Worm (Caenorhabditis elegans): ENCODE measurements around the gene ugt-36.

Gene ugt-36

ce11 chrV:7186599-7186998, 19.8 kb downstream of the ugt-36 start (continued):
- TF ChIP-seq dmd-6 (GFP tag; IDR thresholded peaks at IDR 0.05): peak; percentile 69
- TF ChIP-seq fos-1 (tag; optimal IDR thresholded peaks at IDR 0.05): no peak

ce11 chrV:7187295-7187694, 20.5 kb downstream of the ugt-36 start:
- no peak for TF ChIP-seq F10B5.3 (tag; optimal IDR thresholded peaks at IDR 0.05)
- TF ChIP-seq vab-7 (GFP tag; IDR thresholded peaks at IDR 0.05): no peak
- no peak for TF ChIP-seq jun-1 (tag; optimal IDR thresholded peaks at IDR 0.05)
- no peak for TF ChIP-seq php-3 (GFP tag; IDR thresholded peaks at IDR 0.05)
- no peak for TF ChIP-seq lin-1 (GFP tag; IDR thresholded peaks at IDR 0.05)
- peak in 1 of 2 experiments; percentile 4 for TF ChIP-seq daf-16 (GFP tag; optimal IDR thresholded peaks at IDR 0.05)
- TF ChIP-seq daf-16 (tag; optimal IDR thresholded peaks at IDR 0.05): peak; percentile 32
- no peak for TF ChIP-seq dpl-1 (GFP tag; optimal IDR thresholded peaks at IDR 0.05)
- TF ChIP-seq dmd-6 (GFP tag; IDR thresholded peaks at IDR 0.05): peak; percentile 60
- no peak for TF ChIP-seq spr-1 (tag; optimal IDR thresholded peaks at IDR 0.05)
- no peak for TF ChIP-seq zip-11 (GFP tag; IDR thresholded peaks at IDR 0.05)
- TF ChIP-seq egl-43 (GFP tag; IDR thresholded peaks at IDR 0.05): no peak
- TF ChIP-seq Y75B8A.6 (GFP tag; IDR thresholded peaks at IDR 0.05): no peak
- TF ChIP-seq ztf-7 (tag; optimal IDR thresholded peaks at IDR 0.05): no peak
- TF ChIP-seq madf-5 (GFP tag; IDR thresholded peaks at IDR 0.05): no peak

- TF ChIP-seq F26F4.8 (GFP tag; conservative IDR thresholded peaks at IDR 0.05) (no peak), Y48G9A.11 (GFP tag; IDR thresholded peaks at IDR 0.05) (no peak), sdz-12 (GFP tag; optimal IDR thresholded peaks at IDR 0.05) (no peak), ceh-20 (GFP tag; IDR thresholded peaks at IDR 0.05) (no peak), nhr-48 (tag; optimal IDR thresholded peaks at IDR 0.05) (no peak), ztf-11 (tag; optimal IDR thresholded peaks at IDR 0.05) (no peak), T20F7.1 (GFP tag; optimal IDR thresholded peaks at IDR 0.05) (no peak)
These were observed 26.8 kb downstream of the ugt-36 start, which contains the start of gene F09G2.8 for ce11 chrV:7193562-7193961. F09G2.8 (minus strand) TSS chrV:7193662.

- TF ChIP-seq sdz-12 (GFP tag; optimal IDR thresholded peaks at IDR 0.05) (no peak), set-16 (GFP tag; IDR thresholded peaks at IDR 0.05) (peak; percentile 64), lin-13 (GFP tag; optimal IDR thresholded peaks at IDR 0.05) (no peak), snpc-1.2 (GFP tag; IDR thresholded peaks at IDR 0.05) (no peak)
These were observed 28.0 kb downstream of the ugt-36 start for ce11 chrV:7194818-7195217.

ce11 chrV:7196037-7196436, 29.2 kb downstream of the ugt-36 start, which contains the start of gene attf-2:
attf-2 (minus strand) TSS chrV:7196137.
- TF ChIP-seq ces-1 (GFP tag; optimal IDR thresholded peaks at IDR 0.05): no peak
- no peak for TF ChIP-seq aha-1 (tag)
- no peak for TF ChIP-seq sdz-12 (GFP tag; optimal IDR thresholded peaks at IDR 0.05)
- no peak for TF ChIP-seq ztf-11 (tag; optimal IDR thresholded peaks at IDR 0.05)
- TF ChIP-seq jun-1 (tag; optimal IDR thresholded peaks at IDR 0.05): no peak

DNA sequence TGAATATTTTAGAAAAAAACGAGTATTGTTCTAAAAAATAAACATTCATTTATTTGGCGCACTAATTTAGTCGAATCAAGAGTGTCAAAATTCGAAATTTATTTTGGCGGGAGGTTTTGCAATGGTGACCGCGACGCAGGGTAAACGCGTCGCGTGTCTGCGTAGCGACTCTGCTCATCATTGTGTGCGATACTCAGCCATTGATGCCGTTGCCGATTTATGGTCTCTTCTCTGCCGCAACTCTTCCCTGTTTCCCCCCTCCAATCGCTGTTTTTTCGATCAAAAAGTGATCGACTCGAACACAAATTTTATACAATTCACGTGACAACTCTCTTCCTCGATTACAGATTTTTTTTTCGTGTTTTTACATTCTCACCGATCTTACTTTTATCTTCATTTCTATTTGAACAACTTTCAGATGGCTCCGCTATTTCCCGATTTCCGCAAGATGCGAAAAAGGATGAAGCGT, 29.7 kb downstream of the ugt-36 start, which contains the start of gene F09G2.2:
TSS of gene F09G2.2 (plus strand) at position 419 of the 469 bp plus-strand sequence.
- no peak for TF ChIP-seq unc-39 (tag; optimal IDR thresholded peaks at IDR 0.05)
- TF ChIP-seq dmd-9 (GFP tag; IDR thresholded peaks at IDR 0.05): 0 out of 2 replicates have a peak, but pooled peaks have one; percentile 45
- peak in 1 of 2 experiments; percentile 98 for TF ChIP-seq unc-62 (GFP tag; optimal IDR thresholded peaks at IDR 0.05 in 1 of 2)
- no peak for TF ChIP-seq unc-62 (tag; optimal IDR thresholded peaks at IDR 0.05)
- TF ChIP-seq duxl-1 (tag; optimal IDR thresholded peaks at IDR 0.05; ENCODE audit: poor library complexity): peak; percentile 77
- no peak for TF ChIP-seq ceh-28 (tag; optimal IDR thresholded peaks at IDR 0.05)
- peak; percentile 32; the same call in 1 of the 2 replicates for TF ChIP-seq egl-43 (GFP tag; IDR thresholded peaks at IDR 0.05)
- peak; percentile 49 for TF ChIP-seq zip-2 (tag; optimal IDR thresholded peaks at IDR 0.05)
- peak; percentile 68 for TF ChIP-seq arid-1 (GFP tag; conservative IDR thresholded peaks at IDR 0.05)
- TF ChIP-seq mxl-2 (GFP tag; conservative IDR thresholded peaks at IDR 0.05): 0 out of 2 replicates have a peak, but pooled peaks have one; percentile 36
- TF ChIP-seq vab-7 (GFP tag; IDR thresholded peaks at IDR 0.05): 0 out of 2 replicates have a peak, but pooled peaks have one; percentile 14
- TF ChIP-seq lim-7 (GFP tag; IDR thresholded peaks at IDR 0.05): no peak
- TF ChIP-seq nhr-77 (tag; optimal IDR thresholded peaks at IDR 0.05): peak; percentile 92
- peak; percentile 43 for TF ChIP-seq mxl-3 (GFP tag; optimal IDR thresholded peaks at IDR 0.05)
- TF ChIP-seq lin-1 (GFP tag; IDR thresholded peaks at IDR 0.05): peak; percentile 65
- TF ChIP-seq gei-8 (GFP tag; optimal IDR thresholded peaks at IDR 0.05): no peak
- TF ChIP-seq daf-19 (GFP tag; conservative IDR thresholded peaks at IDR 0.05): no peak
- peak; percentile 90 for TF ChIP-seq rbr-2 (tag; optimal IDR thresholded peaks at IDR 0.05)
- peak; percentile 97 for TF ChIP-seq dmd-6 (GFP tag; IDR thresholded peaks at IDR 0.05)

All from whole organism, L4 larva.